Fruit fly (Drosophila melanogaster): ENCODE measurements around the gene Rubicon.

dm6 chrX:8690003-8690402 is 13.1 kb downstream of the Rubicon start, which contains the start of the genes Ppt1 and Ogg1:
- TF ChIP-seq CG8478 (optimal IDR thresholded peaks at IDR 0.05) (no peak), pan (optimal IDR thresholded peaks at IDR 0.05) (no peak)

Data from whole organism.